Worm (Caenorhabditis elegans): ENCODE results near the gene sdz-9.

Gene sdz-9

ce11 chrII:2780804-2781203 is 7.4 kb upstream of the sdz-9 start:
- TF ChIP-seq ztf-7 (tag; optimal IDR thresholded peaks at IDR 0.05) (no peak), jun-1 (tag; optimal IDR thresholded peaks at IDR 0.05) (no peak), nhr-42 (GFP tag; IDR thresholded peaks at IDR 0.05) (no peak), gei-8 (GFP tag; optimal IDR thresholded peaks at IDR 0.05) (no peak), set-16 (GFP tag; IDR thresholded peaks at IDR 0.05) (peak; percentile 50; the same call in 1 of the 2 replicates), Y105C5A.15 (GFP tag; IDR thresholded peaks at IDR 0.05) (no peak), lim-7 (GFP tag; IDR thresholded peaks at IDR 0.05) (no peak), tra-1 (GFP tag; IDR thresholded peaks at IDR 0.05) (no peak), fkh-10 (GFP tag; optimal IDR thresholded peaks at IDR 0.05) (no peak), unc-62 (GFP tag; optimal IDR thresholded peaks at IDR 0.05 in 1 of 2) (peak in 1 of 2 experiments; percentile 56), unc-62 (tag; optimal IDR thresholded peaks at IDR 0.05) (no peak)

DNA sequence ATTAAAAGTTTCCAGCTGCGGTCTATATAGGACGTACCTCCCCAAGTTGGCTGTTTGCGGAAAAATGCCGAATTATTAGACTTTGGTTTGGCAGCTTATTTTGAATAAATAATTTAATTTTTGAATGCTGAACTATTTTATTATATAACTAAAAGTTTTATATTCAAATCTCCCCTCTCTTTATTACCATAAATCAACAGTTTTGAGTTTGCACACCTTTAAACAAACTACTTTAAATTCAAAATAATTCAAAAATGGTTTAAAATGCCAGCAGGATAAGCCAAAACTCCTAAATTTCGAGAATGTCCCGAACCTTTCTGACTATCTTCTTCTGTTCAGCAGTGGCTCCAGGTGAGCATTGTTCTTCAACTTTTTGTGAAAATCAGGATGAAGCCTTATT is 5.8 kb upstream of the sdz-9 start, which contains the start of gene F08D12.3:
Gene F08D12.3 (plus strand): TSS at position 301 of the 400 bp plus-strand sequence.
- TF ChIP-seq zfp-3 (GFP tag; conservative IDR thresholded peaks at IDR 0.05) (no peak), dmd-8 (GFP tag; IDR thresholded peaks at IDR 0.05) (no peak), hif-1 (tag; optimal IDR thresholded peaks at IDR 0.05) (no peak), unc-130 (GFP tag; optimal IDR thresholded peaks at IDR 0.05) (no peak), lim-7 (GFP tag; IDR thresholded peaks at IDR 0.05) (no peak), snpc-4 (tag; optimal IDR thresholded peaks at IDR 0.05) (no peak), cey-2 (tag; optimal IDR thresholded peaks at IDR 0.05; ENCODE audit: borderline replicate concordance, insufficient read depth) (no peak), daf-19 (GFP tag; conservative IDR thresholded peaks at IDR 0.05) (no peak), nhr-48 (tag; optimal IDR thresholded peaks at IDR 0.05) (no peak), lin-1 (GFP tag; IDR thresholded peaks at IDR 0.05) (no peak), sdz-12 (GFP tag; optimal IDR thresholded peaks at IDR 0.05) (no peak)

DNA sequence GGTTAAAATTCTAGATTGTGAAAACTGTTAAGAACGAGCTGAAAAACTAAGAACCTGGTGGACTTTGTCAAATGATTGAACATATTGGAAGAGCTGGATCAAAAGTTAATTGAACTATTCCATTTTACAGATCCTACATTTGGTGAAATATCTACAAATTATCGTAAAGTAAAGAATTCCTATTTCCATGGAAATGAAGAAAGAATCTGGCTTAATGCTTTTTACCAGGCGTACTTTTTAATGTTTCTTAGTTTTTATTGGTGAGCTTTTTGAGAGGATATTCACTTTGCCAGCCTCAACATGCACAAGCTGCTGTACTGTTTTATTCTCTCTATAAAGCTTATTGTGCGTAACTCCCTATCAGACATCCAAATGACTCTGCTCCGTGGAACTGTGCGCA is 4.4 kb upstream of the sdz-9 start, which contains the start of gene F08D12.4:
Gene F08D12.4 (plus strand): TSS at position 301 of the 400 bp plus-strand sequence.
- TF ChIP-seq egl-27 (tag; optimal IDR thresholded peaks at IDR 0.05) (no peak), dve-1 (tag; optimal IDR thresholded peaks at IDR 0.05; ENCODE audit: insufficient read depth) (no peak), egl-43 (GFP tag; IDR thresholded peaks at IDR 0.05) (no peak), aha-1 (tag) (no peak), daf-19 (GFP tag; conservative IDR thresholded peaks at IDR 0.05) (no peak), mxl-2 (GFP tag; conservative IDR thresholded peaks at IDR 0.05) (no peak), nhr-25 (tag; optimal IDR thresholded peaks at IDR 0.05; ENCODE audit: borderline replicate concordance, insufficient read depth) (no peak), snpc-4 (tag; optimal IDR thresholded peaks at IDR 0.05) (no peak), nhr-6 (tag; optimal IDR thresholded peaks at IDR 0.05) (no peak), lin-29 (GFP tag; IDR thresholded peaks at IDR 0.05) (no peak), nhr-77 (tag; optimal IDR thresholded peaks at IDR 0.05) (no peak), mdl-1 (tag; optimal IDR thresholded peaks at IDR 0.05) (no peak)

DNA sequence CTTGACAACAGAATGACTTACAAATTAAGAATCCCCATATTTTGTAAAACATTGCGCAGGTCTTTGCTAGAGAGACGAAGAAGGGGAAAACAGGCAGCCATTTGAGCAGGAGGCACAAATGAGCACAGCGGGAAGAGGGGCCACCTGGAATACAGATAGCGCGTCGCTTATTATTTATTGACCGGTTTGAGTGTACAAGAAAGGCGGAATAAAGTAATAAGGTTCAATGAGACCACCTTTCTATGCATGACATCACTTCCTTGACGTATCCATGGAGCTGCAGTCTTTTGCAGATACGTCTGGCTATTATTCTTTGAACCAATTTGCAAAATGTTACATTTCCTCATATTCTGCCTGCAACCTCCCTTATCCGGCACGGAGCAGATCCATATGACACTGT is 1.5 kb upstream of the sdz-9 start, which contains the start of gene fbxb-111:
Gene fbxb-111 (minus strand): TSS at position 101 of the 400 bp plus-strand sequence.
- TF ChIP-seq daf-12 (tag; optimal IDR thresholded peaks at IDR 0.05), result no peak
- no peak for TF ChIP-seq D1046.2 (GFP tag; IDR thresholded peaks at IDR 0.05)
- TF ChIP-seq dmd-9 (GFP tag; IDR thresholded peaks at IDR 0.05), result no peak
- TF ChIP-seq unc-62 (GFP tag; optimal IDR thresholded peaks at IDR 0.05 in 1 of 2), result no peak
- TF ChIP-seq unc-62 (tag; optimal IDR thresholded peaks at IDR 0.05), result no peak
- TF ChIP-seq unc-39 (tag; optimal IDR thresholded peaks at IDR 0.05), result no peak
- no peak for TF ChIP-seq lin-29 (GFP tag; IDR thresholded peaks at IDR 0.05)
- TF ChIP-seq snpc-1.2 (GFP tag; IDR thresholded peaks at IDR 0.05), result no peak
- TF ChIP-seq saeg-2 (GFP tag; IDR thresholded peaks at IDR 0.05), result no peak
- no peak for TF ChIP-seq nhr-77 (tag; optimal IDR thresholded peaks at IDR 0.05)
- no peak for TF ChIP-seq ctbp-1 (GFP tag; IDR thresholded peaks at IDR 0.05)
- TF ChIP-seq rbr-2 (tag; optimal IDR thresholded peaks at IDR 0.05), result no peak
- TF ChIP-seq ceh-44 (GFP tag; IDR thresholded peaks at IDR 0.05), result no peak
- TF ChIP-seq ceh-32 (tag; optimal IDR thresholded peaks at IDR 0.05; ENCODE audit: poor library complexity), result no peak
- no peak for TF ChIP-seq nhr-10 (tag; optimal IDR thresholded peaks at IDR 0.05)
- TF ChIP-seq lir-3 (tag; optimal IDR thresholded peaks at IDR 0.05), result no peak
- TF ChIP-seq dmd-8 (GFP tag; IDR thresholded peaks at IDR 0.05), result no peak
- no peak for TF ChIP-seq aly-2 (tag; optimal IDR thresholded peaks at IDR 0.05)
- TF ChIP-seq dpl-1 (GFP tag; optimal IDR thresholded peaks at IDR 0.05), result no peak
- TF ChIP-seq Y48G9A.11 (GFP tag; IDR thresholded peaks at IDR 0.05), result no peak

All from whole organism, L4 larva.